Worm (Caenorhabditis elegans) whole organism, young adult: ENCODE measurements around the gene Y38F1A.7.

Experiments used
- F22D6.2 ChIP-seq: sonication (generic microtip); optimal IDR thresholded peaks from 2 replicates; lab custom pipeline; 2016; ENCODE audit warnings: mild to moderate bottlenecking, missing genetic modification characterization, missing compliant biosample characterization
- F39B2.1 ChIP-seq: fragments of 200-800 bp; sonication (Bioruptor generic); IDR thresholded peaks from 2 replicates; pipeline ENCODE4 v1.3.6; 2022; ENCODE audit warnings: missing genetic modification reagents, missing genetic modification characterization, missing compliant biosample characterization
- F55B11.4 ChIP-seq: sonication (generic microtip); optimal IDR thresholded peaks from 2 replicates; lab custom pipeline; 2016; ENCODE audit warnings: missing compliant biosample characterization, missing genetic modification characterization, borderline replicate concordance; ENCODE audit not compliant: insufficient read depth
- K12H6.12 ChIP-seq: fragments of 200-800 bp; sonication (Bioruptor generic); optimal IDR thresholded peaks from 2 replicates; lab custom pipeline; 2018; ENCODE audit warnings: mild to moderate bottlenecking, missing genetic modification characterization, missing compliant biosample characterization
- T07F8.4 ChIP-seq: sonication (generic microtip); optimal IDR thresholded peaks from 2 replicates; lab custom pipeline; 2016; ENCODE audit warnings: mild to moderate bottlenecking, missing genetic modification characterization, moderate library complexity, missing compliant biosample characterization
- T26A5.8 ChIP-seq: sonication (generic microtip); optimal IDR thresholded peaks from 2 replicates; lab custom pipeline; 2016; ENCODE audit warnings: missing genetic modification characterization, missing compliant biosample characterization
- Y53G8AR.9 ChIP-seq: fragments of 200-800 bp; sonication (Bioruptor generic); conservative IDR thresholded peaks from 2 replicates; pipeline ENCODE4 v1.3.6; 2022; ENCODE audit warnings: missing genetic modification reagents, missing genetic modification characterization, missing compliant biosample characterization
- ZK185.1 ChIP-seq: sonication (generic microtip); optimal IDR thresholded peaks from 2 replicates; lab custom pipeline; 2016; ENCODE audit warnings: mild to moderate bottlenecking, missing genetic modification characterization, missing compliant biosample characterization; ENCODE audit not compliant: poor library complexity, severe bottlenecking
- athp-1 ChIP-seq: sonication (generic microtip); optimal IDR thresholded peaks from 2 replicates; lab custom pipeline; 2017; ENCODE audit warnings: mild to moderate bottlenecking, missing genetic modification characterization, missing compliant biosample characterization
- attf-5 ChIP-seq: fragments of 200-800 bp; sonication (Bioruptor generic); optimal IDR thresholded peaks from 2 replicates; lab custom pipeline; 2018; ENCODE audit warnings: mild to moderate bottlenecking, missing genetic modification characterization, missing compliant biosample characterization
- bed-2 ChIP-seq: fragments of 200-800 bp; sonication (Bioruptor generic); IDR thresholded peaks from 2 replicates; pipeline ENCODE4 v1.3.6; 2022; ENCODE audit warnings: missing genetic modification reagents, missing genetic modification characterization, missing compliant biosample characterization
- chd-7 ChIP-seq: sonication (generic microtip); optimal IDR thresholded peaks from 2 replicates; lab custom pipeline; 2016; ENCODE audit warnings: mild to moderate bottlenecking, missing genetic modification characterization, moderate library complexity, missing compliant biosample characterization
- die-1 ChIP-seq: sonication (generic microtip); optimal IDR thresholded peaks from 2 replicates; lab custom pipeline; 2016; ENCODE audit warnings: missing genotype, mild to moderate bottlenecking, missing genetic modification characterization, missing compliant biosample characterization
- dox-1 ChIP-seq: fragments of 200-800 bp; sonication (Bioruptor generic); IDR thresholded peaks from 2 replicates; pipeline ENCODE4 v1.3.6; 2022; ENCODE audit warnings: missing genetic modification reagents, missing genetic modification characterization, missing compliant biosample characterization
- dpl-1 ChIP-seq: fragments of 150-350 bp; optimal IDR thresholded peaks from 2 replicates; lab custom pipeline; 2014; ENCODE audit warnings: missing biosample characterization, missing genetic modification reagents, missing genetic modification characterization
- egl-18 ChIP-seq: fragments of 200-800 bp; sonication (Bioruptor generic); IDR thresholded peaks from 2 replicates; pipeline ENCODE4 v1.3.6; 2022; ENCODE audit warnings: missing genetic modification reagents, missing genetic modification characterization, missing compliant biosample characterization
- egl-44 ChIP-seq: fragments of 200-800 bp; sonication (Bioruptor generic); IDR thresholded peaks from 2 replicates; pipeline ENCODE4 v1.3.6; 2022; ENCODE audit warnings: missing genetic modification reagents, missing genetic modification characterization, missing compliant biosample characterization
- ekl-4 ChIP-seq: fragments of 200-800 bp; sonication (Bioruptor generic); IDR thresholded peaks from 2 replicates; pipeline ENCODE4 v1.3.6; 2022; ENCODE audit warnings: missing genetic modification reagents, missing genetic modification characterization, missing compliant biosample characterization
- hlh-26 ChIP-seq: fragments of 200-800 bp; sonication (Bioruptor generic); conservative IDR thresholded peaks from 2 replicates; pipeline ENCODE4 v1.3.6; 2022; ENCODE audit warnings: missing genetic modification reagents, missing genetic modification characterization, missing compliant biosample characterization
- hmg-1.2 ChIP-seq: fragments of 200-800 bp; sonication (Bioruptor generic); IDR thresholded peaks from 2 replicates; pipeline ENCODE4 v1.3.6; 2022; ENCODE audit warnings: missing genetic modification reagents, missing genetic modification characterization, missing compliant biosample characterization
- hsf-1 ChIP-seq: fragments of 200-800 bp; sonication (Bioruptor generic); IDR thresholded peaks from 2 replicates; pipeline ENCODE4 v1.3.6; 2022; ENCODE audit warnings: missing genetic modification reagents, missing genetic modification characterization, missing compliant biosample characterization
- lag-1 ChIP-seq: fragments of 200-800 bp; sonication (Bioruptor generic); IDR thresholded peaks from 2 replicates; pipeline ENCODE4 v1.3.6; 2022; ENCODE audit warnings: missing genetic modification reagents, missing genetic modification characterization, missing compliant biosample characterization
- let-607 ChIP-seq, 2 experiments: fragments of 200-800 bp in 1 of 2; sonication (Bioruptor generic) in 1 of 2; sonication (generic microtip) in 1 of 2; optimal IDR thresholded peaks; 2 replicates each; lab custom pipeline; 2016 to 2018; ENCODE audit warnings: mild to moderate bottlenecking in 2 of 2, missing compliant biosample characterization in 2 of 2, missing genetic modification characterization in 2 of 2, moderate library complexity in 2 of 2, missing genotype in 1 of 2
- lin-40 ChIP-seq: sonication (generic microtip); optimal IDR thresholded peaks from 2 replicates; lab custom pipeline; 2016; ENCODE audit warnings: missing genetic modification characterization, mild to moderate bottlenecking, missing compliant biosample characterization, missing genotype, missing genetic modification reagents
- lsl-1 ChIP-seq: fragments of 200-800 bp; sonication (Bioruptor generic); optimal IDR thresholded peaks from 2 replicates; lab custom pipeline; 2018; ENCODE audit warnings: mild to moderate bottlenecking, missing genetic modification characterization, moderate library complexity, missing compliant biosample characterization
- madf-6 ChIP-seq: fragments of 200-800 bp; sonication (Bioruptor generic); IDR thresholded peaks from 2 replicates; pipeline ENCODE4 v1.3.6; 2022; ENCODE audit warnings: missing genetic modification reagents, missing genetic modification characterization, missing compliant biosample characterization
- madf-8 ChIP-seq: fragments of 200-800 bp; sonication (Bioruptor generic); conservative IDR thresholded peaks from 2 replicates; pipeline ENCODE4 v1.3.6; 2022; ENCODE audit warnings: missing genetic modification reagents, missing genetic modification characterization, missing compliant biosample characterization
- mcd-1 ChIP-seq: fragments of 200-800 bp; sonication (Bioruptor generic); IDR thresholded peaks from 2 replicates; pipeline ENCODE4 v1.3.6; 2022; ENCODE audit warnings: missing genetic modification reagents, missing genetic modification characterization, missing compliant biosample characterization
- nfya-1 ChIP-seq: sonication (generic microtip); optimal IDR thresholded peaks from 2 replicates; lab custom pipeline; 2017; ENCODE audit warnings: antibody characterized with exemption, missing compliant biosample characterization, missing genetic modification characterization, borderline replicate concordance; ENCODE audit not compliant: insufficient read depth
- nfyb-1 ChIP-seq: fragments of 200-800 bp; sonication (Bioruptor generic); IDR thresholded peaks from 2 replicates; pipeline ENCODE4 v1.3.6; 2022; ENCODE audit warnings: missing genetic modification reagents, missing genetic modification characterization, missing compliant biosample characterization
- nhr-80 ChIP-seq: sonication (generic microtip); optimal IDR thresholded peaks from 2 replicates; lab custom pipeline; 2016; ENCODE audit warnings: missing genetic modification characterization, missing compliant biosample characterization
- rcor-1 ChIP-seq: fragments of 200-800 bp; sonication (Bioruptor generic); IDR thresholded peaks from 2 replicates; pipeline ENCODE4 v1.3.6; 2022; ENCODE audit warnings: missing genetic modification reagents, missing genetic modification characterization, missing compliant biosample characterization
- repo-1 ChIP-seq: sonication (generic microtip); optimal IDR thresholded peaks from 2 replicates; lab custom pipeline; 2017; ENCODE audit warnings: mild to moderate bottlenecking, missing genetic modification characterization, missing compliant biosample characterization
- sdz-38 ChIP-seq: sonication (generic microtip); optimal IDR thresholded peaks from 2 replicates; lab custom pipeline; 2016; ENCODE audit warnings: missing genotype, missing genetic modification characterization, missing compliant biosample characterization
- snpc-4 ChIP-seq, 5 experiments: fragments of 150-350 bp in 1 of 5; sonication (generic microtip) in 4 of 5; optimal IDR thresholded peaks; 2 replicates each; lab custom pipeline; 2014 to 2018; ENCODE audit warnings: missing genetic modification characterization in 5 of 5, missing biosample characterization in 3 of 5, antibody characterized with exemption in 2 of 5, mild to moderate bottlenecking in 2 of 5, missing compliant biosample characterization in 2 of 5, missing genotype in 2 of 5, moderate library complexity in 2 of 5, missing genetic modification reagents in 1 of 5
- tbp1 ChIP-seq: fragments of 200-800 bp; sonication (Bioruptor generic); optimal IDR thresholded peaks from 2 replicates; lab custom pipeline; 2018; ENCODE audit warnings: mild to moderate bottlenecking, missing genetic modification characterization, missing compliant biosample characterization
- tbx-9 ChIP-seq: sonication (generic microtip); optimal IDR thresholded peaks from 2 replicates; lab custom pipeline; 2016; ENCODE audit warnings: borderline replicate concordance, missing genetic modification characterization, inconsistent platforms, missing compliant biosample characterization
- ztf-22 ChIP-seq: fragments of 200-800 bp; sonication (Bioruptor generic); optimal IDR thresholded peaks from 2 replicates; lab custom pipeline; 2018; ENCODE audit warnings: mild to moderate bottlenecking, missing genetic modification characterization, moderate library complexity, missing compliant biosample characterization
- ztf-25 ChIP-seq: fragments of 200-800 bp; sonication (Bioruptor generic); IDR thresholded peaks from 2 replicates; pipeline ENCODE4 v1.3.6; 2022; ENCODE audit warnings: missing genetic modification reagents, missing genetic modification characterization, missing compliant biosample characterization
- ztf-26 ChIP-seq: sonication (generic microtip); optimal IDR thresholded peaks from 2 replicates; lab custom pipeline; 2017; ENCODE audit warnings: missing genetic modification characterization, missing compliant biosample characterization

Gene Y38F1A.7

DNA sequence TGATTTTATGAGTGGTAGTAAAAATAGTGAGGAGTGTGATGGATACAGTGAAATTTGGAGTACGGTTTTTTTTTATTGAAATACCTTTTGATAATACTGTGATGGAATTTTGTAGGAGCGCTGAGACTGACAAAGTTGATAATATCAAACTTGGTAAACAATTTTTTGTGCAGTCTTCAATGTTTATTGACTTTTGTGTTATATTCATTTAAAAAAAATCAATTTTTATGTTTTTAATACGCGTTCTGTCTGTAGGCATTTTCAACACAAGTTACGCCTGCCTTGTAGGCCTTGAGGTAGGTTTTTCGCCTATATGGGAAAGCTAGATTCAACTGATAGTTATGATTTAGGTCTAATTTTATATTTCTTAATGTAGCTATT, 7.3 kb upstream of the Y38F1A.7 start:
- TF ChIP-seq F39B2.1 (GFP tag; lab: Robert Waterston, UW) (no peak), ztf-26 (no peak), nfyb-1 (GFP tag; lab: Robert Waterston, UW) (no peak), ekl-4 (GFP tag; lab: Robert Waterston, UW) (no peak), bed-2 (GFP tag; lab: Robert Waterston, UW) (no peak), mcd-1 (GFP tag; lab: Robert Waterston, UW) (no peak), tbx-9 (tag; lab: Kevin White, UChicago) (no peak), die-1 (no peak), madf-8 (no peak), nhr-80 (tag; lab: Kevin White, UChicago) (no peak), egl-18 (GFP tag; lab: Robert Waterston, UW) (no peak), sdz-38 (no peak), madf-6 (GFP tag; lab: Robert Waterston, UW) (no peak), hmg-1.2 (GFP tag; lab: Robert Waterston, UW) (no peak), hsf-1 (no peak), T07F8.4 (tag; lab: Kevin White, UChicago) (no peak), dpl-1 (GFP tag; lab: Kevin White, UChicago) (no peak)

DNA sequence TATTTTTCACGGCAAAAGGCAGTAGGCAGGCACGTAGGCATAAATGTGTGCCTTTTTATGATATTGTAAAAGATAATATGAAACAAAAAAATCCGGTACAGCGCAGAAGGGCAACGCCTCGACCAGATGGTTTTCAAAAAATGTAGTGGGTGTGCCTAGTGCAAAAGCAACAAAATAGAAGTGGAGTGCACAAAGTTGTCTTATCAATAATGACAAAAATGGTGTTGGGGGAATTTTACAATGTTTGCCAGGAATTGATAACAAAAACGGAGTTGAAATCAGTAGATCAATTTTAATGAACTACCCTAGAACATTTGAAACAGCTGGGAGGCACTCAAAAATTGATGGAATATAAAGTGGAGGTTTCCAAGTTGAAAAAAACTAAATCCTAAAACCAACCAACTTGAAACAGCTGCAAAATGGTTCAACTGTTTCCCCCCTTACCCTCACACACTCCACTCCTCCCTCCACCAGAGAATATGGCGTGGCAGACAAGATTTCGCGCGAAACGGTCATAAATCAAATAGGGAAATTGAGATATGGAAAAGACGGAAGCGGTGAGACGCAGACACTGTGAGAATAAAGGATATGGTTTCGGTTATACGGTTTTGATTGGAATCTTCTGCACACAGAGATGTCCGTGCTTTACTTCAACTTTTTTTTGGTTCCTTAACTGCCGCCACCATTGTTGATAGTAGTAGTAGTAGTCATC, 6.7 kb upstream of the Y38F1A.7 start:
- TF ChIP-seq repo-1 (tag; lab: Kevin White, UChicago): no peak
- peak; percentile 52 for TF ChIP-seq nhr-80 (tag; lab: Kevin White, UChicago)

DNA sequence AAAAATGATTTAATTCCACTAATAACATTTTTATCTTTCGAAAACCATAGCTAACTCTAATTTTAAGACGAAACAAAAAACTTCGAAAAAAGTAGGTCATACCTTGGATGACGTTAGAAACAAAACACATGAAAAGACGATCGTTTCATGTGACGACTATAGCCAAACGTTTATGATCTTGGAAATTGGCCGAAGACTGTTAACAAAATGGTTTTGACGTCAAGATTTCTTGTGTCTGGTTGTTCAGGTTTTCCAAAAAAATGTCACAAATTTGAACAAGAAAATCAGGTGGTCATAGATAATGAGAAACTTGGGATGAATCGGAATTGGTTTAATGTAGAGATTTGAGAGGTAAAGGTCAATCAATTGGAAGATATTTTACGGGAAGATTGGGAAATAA, 5.6 kb upstream of the Y38F1A.7 start:
- TF ChIP-seq T26A5.8 (tag; lab: Kevin White, UChicago) (no peak), nfya-1 (no peak), rcor-1 (GFP tag; lab: Robert Waterston, UW) (no peak), F55B11.4 (tag; lab: Kevin White, UChicago) (no peak), athp-1 (tag; lab: Kevin White, UChicago) (no peak), lsl-1 (GFP tag; lab: Kevin White, UChicago) (no peak), lin-40 (tag; lab: Kevin White, UChicago) (no peak), K12H6.12 (tag; lab: Kevin White, UChicago) (no peak), T07F8.4 (tag; lab: Kevin White, UChicago) (no peak), nfyb-1 (GFP tag; lab: Robert Waterston, UW) (no peak), chd-7 (tag; lab: Kevin White, UChicago) (no peak), ztf-25 (no peak)

DNA sequence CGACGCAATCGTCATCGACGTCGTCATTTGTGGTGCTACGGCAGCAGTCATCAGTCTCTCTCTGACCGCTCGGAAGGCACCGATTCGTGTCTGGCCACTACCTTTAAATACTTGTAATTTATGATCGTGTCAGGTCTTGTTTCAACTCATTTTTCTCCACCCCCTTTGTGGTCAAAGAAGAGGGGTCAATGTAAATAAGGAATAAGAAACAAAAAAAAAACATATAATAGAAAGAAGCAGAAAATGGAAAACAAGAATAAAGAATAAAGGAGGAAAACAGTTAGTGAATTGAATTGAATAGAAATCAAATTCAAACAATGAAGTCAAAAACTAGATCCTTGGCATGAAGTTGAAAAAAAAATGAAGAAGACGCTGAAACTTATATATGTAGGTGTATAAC, 3.1 kb upstream of the Y38F1A.7 start, which contains the start of gene Y38F1A.8:
Gene Y38F1A.8 (minus strand): TSS at position 101 of the 400 bp plus-strand sequence.
- 0 out of 2 replicates have a peak, but pooled peaks have one; percentile 15 for TF ChIP-seq ztf-25
- TF ChIP-seq hlh-26 (GFP tag; lab: Robert Waterston, UW): no peak

DNA sequence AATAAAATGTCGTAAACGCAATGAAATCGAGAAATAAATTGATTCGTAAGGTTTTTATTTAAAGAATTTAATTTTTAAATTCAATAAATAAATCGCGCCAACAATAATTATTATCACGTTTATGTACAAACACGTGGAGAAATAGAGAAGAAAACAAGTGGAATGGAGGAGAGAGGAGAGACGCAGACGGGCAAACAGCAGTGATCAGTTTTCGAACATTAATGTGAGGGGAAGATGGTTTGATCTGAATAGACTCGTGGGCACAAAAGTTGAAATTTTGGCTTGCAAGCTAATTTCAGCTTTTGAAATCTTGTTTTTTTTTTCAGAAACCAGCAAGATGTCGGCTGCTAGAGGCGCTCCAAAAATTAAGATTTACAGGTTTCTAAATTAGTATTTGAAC, 1.4 kb downstream of the Y38F1A.7 start, which contains the start of gene hphd-1:
Gene hphd-1 (minus strand): TSS at position 323 of the 400 bp plus-strand sequence.
- TF ChIP-seq let-607 (tag; optimal IDR thresholded peaks at IDR 0.05; lab: Kevin White, UChicago): peak in 1 of 2 experiments; percentile 65
- TF ChIP-seq lin-40 (tag; lab: Kevin White, UChicago): peak; percentile 37
- TF ChIP-seq nhr-80 (tag; lab: Kevin White, UChicago): peak; percentile 69
- TF ChIP-seq Y53G8AR.9 (GFP tag; lab: Robert Waterston, UW): 0 out of 2 replicates have a peak, but pooled peaks have one; percentile 33
- no peak for TF ChIP-seq repo-1 (tag; lab: Kevin White, UChicago)
- TF ChIP-seq attf-5 (GFP tag; lab: Kevin White, UChicago): peak; percentile 49
- TF ChIP-seq lag-1 (GFP tag; lab: Robert Waterston, UW): no peak
- TF ChIP-seq tbp1 (GFP tag; lab: Kevin White, UChicago): peak; percentile 13
- TF ChIP-seq ZK185.1 (tag; lab: Kevin White, UChicago): peak; percentile 24
- TF ChIP-seq snpc-4 (GFP tag; optimal IDR thresholded peaks at IDR 0.05; lab: Kevin White, UChicago): no peak
- peak in 3 of 4 experiments; percentile 21 to 72 (median 65) for TF ChIP-seq snpc-4 (tag; optimal IDR thresholded peaks at IDR 0.05; lab: Kevin White, UChicago)
- 0 out of 2 replicates have a peak, but pooled peaks have one; percentile 38 for TF ChIP-seq egl-44 (GFP tag; lab: Robert Waterston, UW)
- no peak for TF ChIP-seq F22D6.2
- no peak for TF ChIP-seq dox-1 (GFP tag; lab: Robert Waterston, UW)
- peak; percentile 77 for TF ChIP-seq hmg-1.2 (GFP tag; lab: Robert Waterston, UW)
- TF ChIP-seq madf-6 (GFP tag; lab: Robert Waterston, UW): no peak
- no peak for TF ChIP-seq ztf-22
